Fruit fly (Drosophila melanogaster): Measurements from ENCODE around the gene CG12219.

- TF ChIP-seq ttk (optimal IDR thresholded peaks at IDR 0.05): no peak
- no peak for TF ChIP-seq h (optimal IDR thresholded peaks at IDR 0.05)
- no peak for TF ChIP-seq Sin3A (optimal IDR thresholded peaks at IDR 0.05)
- no peak for TF ChIP-seq Myc (optimal IDR thresholded peaks at IDR 0.05)
- TF ChIP-seq psq (optimal IDR thresholded peaks at IDR 0.05): no peak
These were observed 15.9 kb upstream of the CG12219 start for dm6 chrX:6316858-6317474.

Measured in Kc167 (cell line).